Fruit fly (Drosophila melanogaster) whole organism, prepupa: ENCODE measurements around the gene Rai1.

ENCODE experiments used
- Blimp-1 ChIP-seq: fragments of 200-800 bp; sonication (Bioruptor generic); optimal IDR thresholded peaks from 3 replicates; lab custom pipeline; 2017; ENCODE audit warnings: missing biosample characterization, missing genetic modification characterization, mild to moderate bottlenecking, moderate library complexity, missing genetic modification reagents
- CG10669 ChIP-seq: fragments of 200-800 bp; sonication (Bioruptor generic); optimal IDR thresholded peaks from 3 replicates; lab custom pipeline; 2018; ENCODE audit warnings: missing biosample characterization, mild to moderate bottlenecking, missing genetic modification characterization, moderate library complexity
- CG11294 ChIP-seq: fragments of 200-800 bp; sonication (Bioruptor generic); IDR thresholded peaks from 2 replicates; pipeline ENCODE4 v1.3.6; 2022; ENCODE audit warnings: missing biosample characterization, missing genetic modification characterization
- CG11762 ChIP-seq: fragments of 200-800 bp; sonication (Bioruptor generic); optimal IDR thresholded peaks from 3 replicates; lab custom pipeline; 2016; ENCODE audit warnings: missing biosample characterization, missing genetic modification characterization; ENCODE audit not compliant: insufficient read depth
- CG11902 ChIP-seq: fragments of 200-800 bp; sonication (Bioruptor generic); optimal IDR thresholded peaks from 3 replicates; lab custom pipeline; 2016; ENCODE audit warnings: missing biosample characterization, missing genetic modification characterization
- CG15336 ChIP-seq: fragments of 200-800 bp; sonication (Bioruptor generic); IDR thresholded peaks from 2 replicates; pipeline ENCODE4 v1.3.6; 2022; ENCODE audit warnings: missing biosample characterization, missing genetic modification characterization
- CG3032 ChIP-seq: fragments of 200-800 bp; optimal IDR thresholded peaks from 2 replicates; lab custom pipeline; 2019; ENCODE audit warnings: missing biosample characterization, mild to moderate bottlenecking, missing genetic modification characterization, moderate library complexity
- CG31627 ChIP-seq: fragments of 200-800 bp; sonication (Bioruptor generic); optimal IDR thresholded peaks from 3 replicates; lab custom pipeline; 2016; ENCODE audit warnings: missing biosample characterization, missing genetic modification characterization
- CG32006 ChIP-seq: fragments of 200-800 bp; sonication (Bioruptor generic); optimal IDR thresholded peaks from 3 replicates; lab custom pipeline; 2017; ENCODE audit warnings: missing biosample characterization, mild to moderate bottlenecking, missing genetic modification characterization
- CG34406 ChIP-seq: fragments of 200-800 bp; sonication (Bioruptor generic); optimal IDR thresholded peaks from 3 replicates; lab custom pipeline; 2016; ENCODE audit warnings: missing biosample characterization, missing genetic modification characterization
- CG3919 ChIP-seq: fragments of 200-800 bp; sonication (Bioruptor generic); optimal IDR thresholded peaks from 3 replicates; lab custom pipeline; 2016; ENCODE audit warnings: missing biosample characterization, missing genetic modification characterization
- CG4318 ChIP-seq: fragments of 200-800 bp; sonication (Bioruptor generic); optimal IDR thresholded peaks from 3 replicates; lab custom pipeline; 2017; ENCODE audit warnings: missing biosample characterization, mild to moderate bottlenecking, missing genetic modification characterization
- CG6163 ChIP-seq: fragments of 200-800 bp; sonication (Bioruptor generic); IDR thresholded peaks from 3 replicates; pipeline ENCODE4 v1.3.6; 2022; ENCODE audit warnings: missing biosample characterization, missing genetic modification characterization
- CG6276 ChIP-seq: fragments of 200-800 bp; sonication (Bioruptor generic); optimal IDR thresholded peaks from 2 replicates; lab custom pipeline; 2017; ENCODE audit warnings: missing biosample characterization, mild to moderate bottlenecking, missing genetic modification characterization
- CG6792 ChIP-seq: fragments of 200-800 bp; sonication (Bioruptor generic); optimal IDR thresholded peaks from 3 replicates; lab custom pipeline; 2016; ENCODE audit warnings: missing biosample characterization, missing genetic modification characterization
- CG6808 ChIP-seq: fragments of 200-800 bp; sonication (Bioruptor generic); optimal IDR thresholded peaks from 3 replicates; lab custom pipeline; 2017; ENCODE audit warnings: missing biosample characterization, missing genetic modification characterization, mild to moderate bottlenecking, moderate library complexity, missing genetic modification reagents
- CG6854 ChIP-seq: fragments of 200-800 bp; sonication (Bioruptor generic); optimal IDR thresholded peaks from 2 replicates; lab custom pipeline; 2017; ENCODE audit warnings: missing biosample characterization, mild to moderate bottlenecking, missing genetic modification characterization
- CG7368 ChIP-seq: fragments of 200-800 bp; sonication (Bioruptor generic); optimal IDR thresholded peaks from 3 replicates; lab custom pipeline; 2016; ENCODE audit warnings: missing biosample characterization, missing genetic modification characterization
- CG8119 ChIP-seq: fragments of 200-800 bp; sonication (Bioruptor generic); IDR thresholded peaks from 3 replicates; pipeline ENCODE4 v1.3.6; 2022; ENCODE audit warnings: missing biosample characterization, missing genetic modification characterization
- CG8632 ChIP-seq: fragments of 200-800 bp; sonication (Bioruptor generic); optimal IDR thresholded peaks from 3 replicates; lab custom pipeline; 2016; ENCODE audit warnings: missing biosample characterization, missing genetic modification characterization
- Eip78C ChIP-seq: fragments of 200-800 bp; sonication (Bioruptor generic); peaks from one replicate; lab custom pipeline; 2016; ENCODE audit warnings: missing biosample characterization, missing genetic modification characterization
- Eip93F ChIP-seq: fragments of 200-800 bp; sonication (Bioruptor generic); optimal IDR thresholded peaks from 2 replicates; lab custom pipeline; 2016; ENCODE audit warnings: missing biosample characterization, mild to moderate bottlenecking, missing genetic modification characterization
- Ets96B ChIP-seq: fragments of 200-800 bp; optimal IDR thresholded peaks from 2 replicates; lab custom pipeline; 2019; ENCODE audit warnings: missing biosample characterization, mild to moderate bottlenecking, missing genetic modification characterization, moderate library complexity
- Gug ChIP-seq: fragments of 200-800 bp; sonication (Bioruptor generic); IDR thresholded peaks from 2 replicates; pipeline ENCODE4 v1.3.6; 2022; ENCODE audit warnings: missing biosample characterization, missing genetic modification characterization
- Hr38 ChIP-seq: sonication (Bioruptor generic); optimal IDR thresholded peaks from 2 replicates; lab custom pipeline; 2016; ENCODE audit warnings: missing biosample characterization, missing genetic modification characterization
- Hr39 ChIP-seq: fragments of 200-800 bp; sonication (Bioruptor generic); optimal IDR thresholded peaks from 2 replicates; lab custom pipeline; 2016; ENCODE audit warnings: missing biosample characterization, missing genetic modification characterization
- Hr4 ChIP-seq: fragments of 200-800 bp; sonication (Bioruptor generic); optimal IDR thresholded peaks from 3 replicates; lab custom pipeline; 2016; ENCODE audit warnings: missing biosample characterization, missing genetic modification characterization
- Lpt ChIP-seq: fragments of 200-800 bp; sonication (Bioruptor generic); optimal IDR thresholded peaks from 3 replicates; lab custom pipeline; 2016; ENCODE audit warnings: missing biosample characterization, missing genetic modification characterization
- Met ChIP-seq: fragments of 200-800 bp; sonication (Bioruptor generic); optimal IDR thresholded peaks from 3 replicates; lab custom pipeline; 2016; ENCODE audit warnings: missing biosample characterization, missing genetic modification characterization
- OdsH ChIP-seq: fragments of 200-800 bp; sonication (Bioruptor generic); optimal IDR thresholded peaks from 3 replicates; lab custom pipeline; 2016; ENCODE audit warnings: missing biosample characterization, missing genetic modification characterization
- Smox ChIP-seq: fragments of 200-800 bp; sonication (Bioruptor generic); optimal IDR thresholded peaks from 3 replicates; lab custom pipeline; 2016; ENCODE audit warnings: missing biosample characterization, missing genetic modification characterization
- Sox102F ChIP-seq: fragments of 200-800 bp; sonication (Bioruptor generic); optimal IDR thresholded peaks from 2 replicates; lab custom pipeline; 2016; ENCODE audit warnings: missing biosample characterization, mild to moderate bottlenecking, missing genetic modification characterization
- Sox14 ChIP-seq: fragments of 200-800 bp; sonication (Bioruptor generic); optimal IDR thresholded peaks from 3 replicates; lab custom pipeline; 2016; ENCODE audit warnings: missing biosample characterization, missing genetic modification characterization
- acj6 ChIP-seq: fragments of 200-800 bp; sonication (Bioruptor generic); optimal IDR thresholded peaks from 3 replicates; lab custom pipeline; 2016; ENCODE audit warnings: missing biosample characterization, missing genetic modification characterization
- cyc ChIP-seq: fragments of 200-800 bp; sonication (Bioruptor generic); optimal IDR thresholded peaks from 3 replicates; lab custom pipeline; 2016; ENCODE audit warnings: missing biosample characterization, missing genetic modification characterization
- dsx ChIP-seq: fragments of 200-800 bp; optimal IDR thresholded peaks from 3 replicates; lab custom pipeline; 2019; ENCODE audit warnings: missing biosample characterization, mild to moderate bottlenecking, missing genetic modification characterization, moderate library complexity; ENCODE audit not compliant: poor library complexity, severe bottlenecking
- eg ChIP-seq: fragments of 200-800 bp; sonication (Bioruptor generic); IDR thresholded peaks from 3 replicates; pipeline ENCODE4 v1.3.6; 2022; ENCODE audit warnings: missing biosample characterization, missing genetic modification characterization
- esn ChIP-seq: fragments of 200-800 bp; sonication (Bioruptor generic); optimal IDR thresholded peaks from 2 replicates; lab custom pipeline; 2016; ENCODE audit warnings: missing biosample characterization, mild to moderate bottlenecking, missing genetic modification characterization, moderate library complexity
- fd59A ChIP-seq: fragments of 200-800 bp; sonication (Bioruptor generic); optimal IDR thresholded peaks from 2 replicates; lab custom pipeline; 2017; ENCODE audit warnings: missing biosample characterization, mild to moderate bottlenecking, missing genetic modification characterization, missing genetic modification reagents
- fd85E ChIP-seq: fragments of 200-800 bp; sonication (Bioruptor generic); optimal IDR thresholded peaks from 3 replicates; lab custom pipeline; 2016; ENCODE audit warnings: missing biosample characterization, missing genetic modification characterization
- fkh ChIP-seq: fragments of 200-800 bp; sonication (Bioruptor generic); optimal IDR thresholded peaks from 3 replicates; lab custom pipeline; 2017; ENCODE audit warnings: missing biosample characterization, mild to moderate bottlenecking, missing genetic modification characterization, moderate library complexity
- lz ChIP-seq: fragments of 200-800 bp; sonication (Bioruptor generic); optimal IDR thresholded peaks from 3 replicates; lab custom pipeline; 2016; ENCODE audit warnings: missing biosample characterization, missing genetic modification characterization
- net ChIP-seq: fragments of 200-800 bp; sonication (Bioruptor generic); optimal IDR thresholded peaks from 3 replicates; lab custom pipeline; 2016; ENCODE audit warnings: missing biosample characterization, missing genetic modification characterization
- pdm3 ChIP-seq: fragments of 200-800 bp; sonication (Bioruptor generic); optimal IDR thresholded peaks from 3 replicates; lab custom pipeline; 2016; ENCODE audit warnings: missing biosample characterization, missing genetic modification characterization
- salr ChIP-seq, 2 experiments: fragments of 200-800 bp; sonication (Bioruptor generic); optimal IDR thresholded peaks; 3 replicates each; lab custom pipeline; 2016 to 2018; ENCODE audit warnings: missing biosample characterization in 2 of 2, missing genetic modification characterization in 2 of 2, mild to moderate bottlenecking in 1 of 2
- spab ChIP-seq: fragments of 200-800 bp; sonication (Bioruptor generic); optimal IDR thresholded peaks from 2 replicates; lab custom pipeline; 2017; ENCODE audit warnings: missing biosample characterization, mild to moderate bottlenecking, missing genetic modification characterization, missing genetic modification reagents
- svp ChIP-seq: fragments of 200-800 bp; sonication (Bioruptor generic); peaks from one replicate; lab custom pipeline; 2016; ENCODE audit warnings: missing biosample characterization, missing genetic modification characterization
- topi ChIP-seq: fragments of 200-800 bp; sonication (Bioruptor generic); optimal IDR thresholded peaks from 3 replicates; lab custom pipeline; 2016; ENCODE audit warnings: missing biosample characterization, missing genetic modification characterization
- vri ChIP-seq: fragments of 200-800 bp; sonication (Bioruptor generic); optimal IDR thresholded peaks from 3 replicates; lab custom pipeline; 2016; ENCODE audit warnings: missing biosample characterization, mild to moderate bottlenecking, missing genetic modification characterization

Rai1 gene

DNA sequence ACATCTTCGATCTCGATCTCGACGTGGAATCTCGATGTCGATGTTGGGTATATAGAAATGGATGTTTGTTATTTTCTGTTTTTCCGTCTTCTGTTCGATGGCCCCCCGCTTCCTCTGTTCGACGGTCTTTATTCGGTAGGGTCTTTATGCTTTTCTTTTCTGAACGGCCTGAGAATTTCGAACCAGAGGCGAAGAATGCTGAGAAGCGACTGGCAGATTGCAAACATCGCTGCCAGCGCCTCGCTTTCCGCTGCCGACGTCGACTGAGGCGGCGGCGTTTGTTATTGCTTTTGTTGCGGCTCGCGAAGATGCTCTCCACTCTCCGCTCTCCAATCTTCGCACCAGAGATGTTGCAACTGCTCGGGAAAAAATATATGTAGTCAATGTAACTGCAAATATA, 32.2 kb upstream of the Rai1 start, which contains the start of the genes CG13004 and CG46306 (continued):
- TF ChIP-seq CG6163 (GFP tag; lab: Robert Waterston, UW) (peak; percentile 59), CG8119 (GFP tag; lab: Robert Waterston, UW) (no peak), esn (GFP tag; lab: Kevin White, UChicago) (peak; percentile 7), Gug (GFP tag; lab: Robert Waterston, UW) (no peak), net (GFP tag; lab: Kevin White, UChicago) (peak; percentile 12), spab (GFP tag; lab: Kevin White, UChicago) (no peak), CG11902 (GFP tag; lab: Kevin White, UChicago) (no peak)
- TF ChIP-seq, all 60 proteins: peak for 8

DNA sequence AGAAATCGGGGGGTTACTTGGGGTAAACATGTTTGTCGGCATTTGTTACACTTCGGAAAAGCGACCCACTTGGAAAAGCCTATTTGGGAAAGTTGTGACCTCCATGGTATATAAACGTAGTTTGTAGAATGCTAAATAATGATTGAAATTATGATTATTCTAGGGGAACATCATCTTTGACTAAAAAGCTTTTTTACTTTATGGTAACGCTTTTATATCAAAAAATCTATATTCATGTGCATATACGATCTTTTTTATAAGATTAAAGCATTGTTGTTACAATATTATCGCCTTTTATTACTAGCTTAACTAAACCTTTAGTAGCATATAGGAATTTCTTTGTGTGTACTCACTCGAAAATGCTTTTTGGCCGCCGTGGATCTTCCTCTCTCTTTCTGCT, 31.1 kb upstream of the Rai1 start:
- TF ChIP-seq Eip78C (GFP tag; lab: Kevin White, UChicago) = peak; percentile 94
- TF ChIP-seq fkh (GFP tag; lab: Kevin White, UChicago) = no peak
- peak; percentile 62 for TF ChIP-seq net (GFP tag; lab: Kevin White, UChicago)
- peak; percentile 46 for TF ChIP-seq topi (GFP tag; lab: Kevin White, UChicago)
- no peak for TF ChIP-seq CG10669
- peak; percentile 18 for TF ChIP-seq Ets96B (tag; lab: Kevin White, UChicago)
- TF ChIP-seq CG6808 (GFP tag; lab: Kevin White, UChicago) = no peak
- peak; percentile 92 for TF ChIP-seq CG32006 (GFP tag; lab: Kevin White, UChicago)
- TF ChIP-seq Sox102F (GFP tag; lab: Kevin White, UChicago) = peak; percentile 48
- peak; percentile 28; the same call in 1 of the 3 replicates for TF ChIP-seq CG6163 (GFP tag; lab: Robert Waterston, UW)
- TF ChIP-seq CG34406 (GFP tag; lab: Kevin White, UChicago) = peak; percentile 16
- no peak for TF ChIP-seq fd85E (GFP tag; lab: Kevin White, UChicago)
- peak; percentile 63 for TF ChIP-seq Hr4
- TF ChIP-seq Met (GFP tag; lab: Kevin White, UChicago) = peak; percentile 46
- TF ChIP-seq CG15336 (GFP tag; lab: Robert Waterston, UW) = peak; percentile 84; the same call in 1 of the 2 replicates
- TF ChIP-seq cyc (GFP tag; lab: Kevin White, UChicago) = no peak
- TF ChIP-seq svp (GFP tag; lab: Kevin White, UChicago) = peak; percentile 73
- peak; percentile 69 for TF ChIP-seq Sox14
- peak; percentile 52 for TF ChIP-seq CG3919
- TF ChIP-seq dsx (GFP tag; lab: Kevin White, UChicago) = peak; percentile 46
- no peak for TF ChIP-seq Hr38 (GFP tag; lab: Kevin White, UChicago)
- peak; percentile 2 for TF ChIP-seq CG7368 (GFP tag; lab: Kevin White, UChicago)
- TF ChIP-seq CG6276 (GFP tag; lab: Kevin White, UChicago) = peak; percentile 72
- peak; percentile 63 for TF ChIP-seq CG6792 (GFP tag; lab: Kevin White, UChicago)
- peak; percentile 38 for TF ChIP-seq Smox (GFP tag; lab: Kevin White, UChicago)
- TF ChIP-seq CG11902 (GFP tag; lab: Kevin White, UChicago) = no peak
- no peak for TF ChIP-seq CG6854
- TF ChIP-seq pdm3 (GFP tag; lab: Kevin White, UChicago) = peak; percentile 73
- no peak for TF ChIP-seq Blimp-1 (GFP tag; lab: Kevin White, UChicago)
- TF ChIP-seq CG3032 (tag; lab: Kevin White, UChicago) = peak; percentile 64
- peak; percentile 36 for TF ChIP-seq CG31627 (GFP tag; lab: Kevin White, UChicago)
- no peak for TF ChIP-seq CG11762
- TF ChIP-seq CG4318 (GFP tag; lab: Kevin White, UChicago) = peak; percentile 77
- TF ChIP-seq Hr39 (GFP tag; lab: Kevin White, UChicago) = peak; percentile 49
- peak; percentile 58; the same call in 2 of the 3 replicates for TF ChIP-seq eg (GFP tag; lab: Robert Waterston, UW)
- no peak for TF ChIP-seq Eip93F (GFP tag; lab: Kevin White, UChicago)
- peak; percentile 73 for TF ChIP-seq OdsH (GFP tag; lab: Kevin White, UChicago)
- peak; percentile 33 for TF ChIP-seq lz
- peak; percentile 8 for TF ChIP-seq fd59A (GFP tag; lab: Kevin White, UChicago)
- peak; percentile 70 for TF ChIP-seq acj6 (GFP tag; lab: Kevin White, UChicago)
- TF ChIP-seq spab (GFP tag; lab: Kevin White, UChicago) = no peak
- peak; percentile 28; the same call in 1 of the 2 replicates for TF ChIP-seq CG11294 (GFP tag; lab: Robert Waterston, UW)
- no peak for TF ChIP-seq vri (GFP tag; lab: Kevin White, UChicago)
- peak in 1 of 2 experiments; percentile 77 for TF ChIP-seq salr (GFP tag; optimal IDR thresholded peaks at IDR 0.05; lab: Kevin White, UChicago)
- peak; percentile 10 for TF ChIP-seq CG8632 (GFP tag; lab: Kevin White, UChicago)
- peak; percentile 65 for TF ChIP-seq esn (GFP tag; lab: Kevin White, UChicago)
- peak; percentile 86 for TF ChIP-seq Lpt
